Worm (Caenorhabditis elegans) whole organism, L1 larva: Measurements from ENCODE around the gene ZK643.5.
A peak's percentile ranks its signal among the peaks of the same experiment; 100 is the strongest.

ENCODE experiments used
- C04F5.9 ChIP-seq: sonication (generic microtip); optimal IDR thresholded peaks from 2 replicates; lab custom pipeline; 2016; ENCODE audit warnings: missing genetic modification characterization, missing compliant biosample characterization
- C16A3.4 ChIP-seq: fragments of 150-350 bp; optimal IDR thresholded peaks from 2 replicates; lab custom pipeline; 2014; ENCODE audit warnings: missing biosample characterization, missing genetic modification characterization
- F16B12.6 ChIP-seq: fragments of 150-350 bp; optimal IDR thresholded peaks from 2 replicates; lab custom pipeline; 2014; ENCODE audit warnings: missing biosample characterization, missing genetic modification characterization
- ama-1 ChIP-seq: fragments of 150-350 bp; optimal IDR thresholded peaks from 2 replicates; lab custom pipeline; 2014
- blmp-1 ChIP-seq: fragments of 150-350 bp; optimal IDR thresholded peaks from 2 replicates; lab custom pipeline; 2014; ENCODE audit warnings: missing biosample characterization, missing genetic modification characterization
- ceh-8 ChIP-seq: fragments of 200-800 bp; sonication (Bioruptor generic); optimal IDR thresholded peaks from 2 replicates; lab custom pipeline; 2018; ENCODE audit warnings: mild to moderate bottlenecking, missing genetic modification characterization, moderate library complexity, missing compliant biosample characterization
- ceh-90 ChIP-seq: sonication (generic microtip); optimal IDR thresholded peaks from 2 replicates; lab custom pipeline; 2016; ENCODE audit warnings: missing genetic modification characterization, missing compliant biosample characterization
- dpl-1 ChIP-seq, 3 experiments: fragments of 150-350 bp in 2 of 3; sonication (generic microtip) in 1 of 3; optimal IDR thresholded peaks; 2 replicates each; lab custom pipeline; 2014 to 2017; ENCODE audit warnings: missing biosample characterization in 3 of 3, missing genetic modification characterization in 3 of 3, missing genetic modification reagents in 3 of 3
- egl-13 ChIP-seq: sonication (generic microtip); optimal IDR thresholded peaks from 2 replicates; lab custom pipeline; 2016; ENCODE audit warnings: missing genotype, missing genetic modification reagents, missing genetic modification characterization, missing compliant biosample characterization
- elt-3 ChIP-seq, 6 experiments: fragments of 150-350 bp in 1 of 6; sonication (generic microtip); optimal IDR thresholded peaks; 2 replicates each; lab custom pipeline; 2017 to 2018; ENCODE audit warnings: missing biosample characterization in 6 of 6, missing genetic modification characterization in 6 of 6, inconsistent platforms in 1 of 6
- fkh-4 ChIP-seq: sonication (generic microtip); optimal IDR thresholded peaks from 2 replicates; lab custom pipeline; 2016; ENCODE audit warnings: missing compliant biosample characterization, missing genetic modification characterization, borderline replicate concordance
- grh-1 ChIP-seq: fragments of 200-800 bp; sonication (Bioruptor generic); IDR thresholded peaks from 2 replicates; pipeline ENCODE4 v1.3.6; 2022; ENCODE audit warnings: missing genetic modification reagents, missing genetic modification characterization, missing compliant biosample characterization
- hlh-4 ChIP-seq: sonication (generic microtip); optimal IDR thresholded peaks from 2 replicates; lab custom pipeline; 2016; ENCODE audit warnings: mild to moderate bottlenecking, missing genetic modification characterization, missing compliant biosample characterization
- hpl-2 ChIP-seq: fragments of 150-350 bp; optimal IDR thresholded peaks from 2 replicates; lab custom pipeline; 2014; ENCODE audit warnings: missing biosample characterization, missing genetic modification reagents, missing genetic modification characterization
- jun-1 ChIP-seq: fragments of 150-350 bp; optimal IDR thresholded peaks from 2 replicates; lab custom pipeline; 2014; ENCODE audit warnings: missing biosample characterization, missing genetic modification reagents, missing genetic modification characterization
- lin-14 ChIP-seq: fragments of 200-800 bp; sonication (Bioruptor generic); optimal IDR thresholded peaks from 2 replicates; lab custom pipeline; 2018; ENCODE audit warnings: mild to moderate bottlenecking, missing genetic modification characterization, moderate library complexity, missing compliant biosample characterization
- mab-9 ChIP-seq: fragments of 200-800 bp; sonication (Bioruptor generic); IDR thresholded peaks from 2 replicates; pipeline ENCODE4 v1.3.6; 2022; ENCODE audit warnings: missing genetic modification reagents, missing genetic modification characterization, missing compliant biosample characterization
- mdl-1 ChIP-seq, 2 experiments: fragments of 150-350 bp; optimal IDR thresholded peaks; 2 replicates each; lab custom pipeline; 2014 to 2017; ENCODE audit warnings: missing biosample characterization in 2 of 2, missing genetic modification characterization in 2 of 2, inconsistent platforms in 1 of 2
- mef-2 ChIP-seq: fragments of 150-350 bp; optimal IDR thresholded peaks from 2 replicates; lab custom pipeline; 2014; ENCODE audit warnings: missing biosample characterization, missing genetic modification characterization
- mep-1 ChIP-seq: fragments of 150-350 bp; optimal IDR thresholded peaks from 2 replicates; lab custom pipeline; 2014; ENCODE audit warnings: missing biosample characterization, missing genetic modification characterization
- nhr-11 ChIP-seq: fragments of 150-350 bp; optimal IDR thresholded peaks from 2 replicates; lab custom pipeline; 2014; ENCODE audit warnings: missing biosample characterization, missing genetic modification characterization
- nhr-19 ChIP-seq: fragments of 200-800 bp; sonication (Bioruptor generic); conservative IDR thresholded peaks from 2 replicates; pipeline ENCODE4 v1.3.6; 2022; ENCODE audit warnings: missing genetic modification characterization, missing compliant biosample characterization
- nhr-20 ChIP-seq: sonication (generic microtip); optimal IDR thresholded peaks from 2 replicates; lab custom pipeline; 2016; ENCODE audit warnings: mild to moderate bottlenecking, missing genetic modification characterization, missing compliant biosample characterization
- nhr-28 ChIP-seq: fragments of 150-350 bp; optimal IDR thresholded peaks from 2 replicates; lab custom pipeline; 2014; ENCODE audit warnings: missing biosample characterization, missing genetic modification characterization
- nhr-47 ChIP-seq: sonication (generic microtip); optimal IDR thresholded peaks from 2 replicates; lab custom pipeline; 2016; ENCODE audit warnings: mild to moderate bottlenecking, missing genetic modification characterization, moderate library complexity, missing compliant biosample characterization
- nhr-71 ChIP-seq: sonication (generic microtip); optimal IDR thresholded peaks from 2 replicates; lab custom pipeline; 2016; ENCODE audit warnings: mild to moderate bottlenecking, missing genetic modification characterization, moderate library complexity, missing compliant biosample characterization
- nhr-76 ChIP-seq: sonication (generic microtip); optimal IDR thresholded peaks from 2 replicates; lab custom pipeline; 2017; ENCODE audit warnings: missing biosample characterization, missing genetic modification characterization
- nhr-84 ChIP-seq: sonication (generic microtip); optimal IDR thresholded peaks from 2 replicates; lab custom pipeline; 2017; ENCODE audit warnings: missing biosample characterization, missing genetic modification characterization
- nhr-85 ChIP-seq: sonication (generic microtip); peaks from one replicate; lab custom pipeline; 2016; ENCODE audit warnings: missing genetic modification characterization, inconsistent platforms, missing compliant biosample characterization
- nhr-90 ChIP-seq: sonication (generic microtip); optimal IDR thresholded peaks from 2 replicates; lab custom pipeline; 2016; ENCODE audit warnings: mild to moderate bottlenecking, missing genetic modification characterization, missing compliant biosample characterization; ENCODE audit not compliant: poor library complexity
- pax-3 ChIP-seq: fragments of 200-800 bp; sonication (Bioruptor generic); optimal IDR thresholded peaks from 2 replicates; lab custom pipeline; 2018; ENCODE audit warnings: mild to moderate bottlenecking, missing genetic modification characterization, moderate library complexity, missing compliant biosample characterization
- rnt-1 ChIP-seq: sonication (generic microtip); optimal IDR thresholded peaks from 2 replicates; lab custom pipeline; 2016; ENCODE audit warnings: mild to moderate bottlenecking, missing genetic modification characterization, moderate library complexity, missing compliant biosample characterization
- skn-1 ChIP-seq: fragments of 150-350 bp; optimal IDR thresholded peaks from 2 replicates; lab custom pipeline; 2014; ENCODE audit warnings: missing biosample characterization, missing genetic modification characterization
- snu-23 ChIP-seq: sonication (generic microtip); optimal IDR thresholded peaks from 2 replicates; lab custom pipeline; 2016; ENCODE audit warnings: missing genetic modification characterization, missing compliant biosample characterization
- sox-4 ChIP-seq: sonication (generic microtip); optimal IDR thresholded peaks from 2 replicates; lab custom pipeline; 2016; ENCODE audit warnings: missing genetic modification characterization, missing compliant biosample characterization
- sup-37 ChIP-seq: fragments of 200-800 bp; sonication (Bioruptor generic); optimal IDR thresholded peaks from 2 replicates; lab custom pipeline; 2018; ENCODE audit warnings: mild to moderate bottlenecking, missing genetic modification characterization, missing compliant biosample characterization
- swsn-7 ChIP-seq: sonication (generic microtip); optimal IDR thresholded peaks from 2 replicates; lab custom pipeline; 2016; ENCODE audit warnings: missing genetic modification characterization, missing compliant biosample characterization
- tbx-2 ChIP-seq: sonication (generic microtip); optimal IDR thresholded peaks from 2 replicates; lab custom pipeline; 2016; ENCODE audit warnings: missing genetic modification characterization, missing compliant biosample characterization
- tlp-1 ChIP-seq: fragments of 150-350 bp; optimal IDR thresholded peaks from 2 replicates; lab custom pipeline; 2014; ENCODE audit warnings: missing biosample characterization, missing genetic modification characterization
- unc-62 ChIP-seq: fragments of 150-350 bp; optimal IDR thresholded peaks from 2 replicates; lab custom pipeline; 2014; ENCODE audit warnings: missing biosample characterization, missing genetic modification reagents, missing genetic modification characterization
- unc-86 ChIP-seq: sonication (generic microtip); optimal IDR thresholded peaks from 2 replicates; lab custom pipeline; 2016; ENCODE audit warnings: missing genetic modification characterization, missing compliant biosample characterization
- unc-98 ChIP-seq: fragments of 200-800 bp; sonication (Bioruptor generic); IDR thresholded peaks from 2 replicates; pipeline ENCODE4 v1.3.6; 2022; ENCODE audit warnings: missing genetic modification characterization, missing compliant biosample characterization
- ztf-11 ChIP-seq, 2 experiments: sonication (generic microtip); optimal IDR thresholded peaks; 2 replicates each; lab custom pipeline; 2016 to 2017; ENCODE audit warnings: missing genetic modification characterization in 2 of 2, missing biosample characterization in 1 of 2, missing compliant biosample characterization in 1 of 2
- ztf-4 ChIP-seq: fragments of 150-350 bp; optimal IDR thresholded peaks from 2 replicates; lab custom pipeline; 2014; ENCODE audit warnings: missing biosample characterization, missing genetic modification characterization

Gene ZK643.5

DNA sequence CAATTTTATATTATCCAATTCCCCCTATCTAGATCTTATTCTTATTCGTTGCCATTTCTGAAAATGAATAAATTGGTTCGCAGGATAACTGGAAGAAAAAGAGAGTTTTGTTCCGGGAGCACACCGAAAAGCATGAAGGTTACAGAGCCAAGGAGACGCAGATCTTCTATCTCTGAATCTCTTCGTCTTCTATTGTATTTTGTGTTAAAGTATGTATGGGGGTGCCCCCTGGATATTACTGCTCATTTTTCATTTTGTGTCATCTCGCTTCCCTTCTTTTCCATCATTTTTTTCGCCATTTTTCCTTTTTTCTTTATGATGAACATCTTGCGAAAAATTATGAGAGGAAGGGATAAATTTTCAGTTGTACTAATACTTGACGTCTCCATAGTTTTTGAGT lies 22.3 kb downstream of the ZK643.5 start (continued):
- no peak for TF ChIP-seq mdl-1 (tag; optimal IDR thresholded peaks at IDR 0.05; lab: Kevin White, UChicago)

DNA sequence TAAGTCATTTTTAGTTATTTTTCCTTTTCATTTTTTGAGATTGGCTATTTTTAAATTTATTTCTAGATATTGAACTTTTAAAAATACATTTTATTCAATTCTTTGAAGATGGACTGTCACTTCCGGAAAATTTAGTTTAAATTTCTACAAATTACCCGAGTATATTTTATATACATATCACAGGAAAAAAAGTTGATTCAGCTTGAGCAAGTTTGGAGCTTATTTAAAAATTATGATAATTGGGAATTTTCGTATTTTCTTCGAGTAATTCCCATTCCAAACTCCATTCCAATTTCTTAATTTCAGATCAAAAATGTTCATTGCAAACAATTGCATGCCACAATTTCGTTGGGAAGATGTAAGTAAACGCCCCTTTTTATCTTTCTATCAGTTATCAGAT lies 26.3 kb downstream of the ZK643.5 start, which contains the start of gene arrd-15:
TSS of gene arrd-15 (plus strand) at position 301 of the 400 bp plus-strand sequence.
- TF ChIP-seq fkh-4 (tag; lab: Kevin White, UChicago) (no peak), mab-9 (no peak), jun-1 (tag; lab: Kevin White, UChicago) (no peak), unc-62 (GFP tag; lab: Kevin White, UChicago) (no peak), C04F5.9 (tag; lab: Kevin White, UChicago) (no peak), nhr-19 (GFP tag; lab: Robert Waterston, UW) (no peak)

DNA sequence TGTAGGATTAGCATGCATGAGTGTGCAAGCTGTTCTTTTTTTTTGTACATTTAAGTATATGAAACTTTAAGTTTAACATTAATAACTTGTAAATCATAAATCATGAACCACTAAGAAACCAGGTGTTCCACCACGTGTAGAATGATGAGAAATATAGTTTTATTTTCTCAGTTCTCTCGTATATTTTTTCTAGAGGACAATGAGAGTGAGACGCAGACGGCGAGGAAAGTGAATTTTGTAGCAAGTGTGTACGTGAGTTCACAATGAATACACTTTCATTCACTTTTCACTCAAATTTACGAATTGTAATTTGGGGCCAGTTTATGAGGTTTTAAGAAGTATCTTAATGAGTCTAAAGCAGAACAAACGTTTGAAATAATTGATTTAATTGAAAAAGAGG lies 29.5 kb downstream of the ZK643.5 start:
- TF ChIP-seq hlh-4 (tag; lab: Kevin White, UChicago): no peak
- TF ChIP-seq lin-14 (GFP tag; lab: Kevin White, UChicago): peak; percentile 62
- TF ChIP-seq tbx-2 (tag; lab: Kevin White, UChicago): no peak
- TF ChIP-seq snu-23 (GFP tag; lab: Kevin White, UChicago): peak; percentile 20
- no peak for TF ChIP-seq swsn-7 (tag; lab: Kevin White, UChicago)
- no peak for TF ChIP-seq pax-3 (tag; lab: Kevin White, UChicago)
- no peak for TF ChIP-seq C04F5.9 (tag; lab: Kevin White, UChicago)
- TF ChIP-seq nhr-71 (tag; lab: Kevin White, UChicago): peak; percentile 13
- TF ChIP-seq nhr-11 (tag; lab: Kevin White, UChicago): no peak
- peak; percentile 50 for TF ChIP-seq nhr-20 (tag; lab: Kevin White, UChicago)
- no peak for TF ChIP-seq skn-1 (tag; lab: Kevin White, UChicago)
- TF ChIP-seq dpl-1 (GFP tag; optimal IDR thresholded peaks at IDR 0.05; lab: Kevin White, UChicago): peak in 2 of 3 experiments; percentile 6 to 26
- TF ChIP-seq blmp-1: peak; percentile 87
- no peak for TF ChIP-seq hpl-2 (GFP tag; lab: Kevin White, UChicago)
- TF ChIP-seq mep-1: peak; percentile 33
- TF ChIP-seq tlp-1: no peak

DNA sequence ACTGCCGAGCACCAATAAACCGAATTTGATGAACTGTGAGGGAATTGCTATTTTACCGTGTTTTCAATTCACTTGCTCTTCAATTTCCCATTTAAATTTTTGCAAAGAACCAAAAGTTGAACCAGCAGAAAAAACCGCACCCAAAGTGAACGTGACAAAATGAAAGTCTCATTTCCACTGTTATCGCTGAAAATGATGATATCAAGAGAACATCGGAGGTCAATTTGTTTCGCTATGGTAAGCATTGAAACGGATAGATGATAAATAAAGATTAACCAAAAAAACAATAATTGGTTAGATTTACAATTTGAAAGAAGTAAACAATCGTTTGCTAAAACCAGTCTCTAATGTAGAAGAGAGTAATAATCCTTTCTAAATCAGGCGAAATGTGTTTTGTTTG lies 30.5 kb downstream of the ZK643.5 start:
- TF ChIP-seq mef-2 (tag; lab: Kevin White, UChicago) (no peak), nhr-76 (tag; lab: Kevin White, UChicago) (no peak), nhr-85 (tag; lab: Kevin White, UChicago) (peak; percentile 51), blmp-1 (peak; percentile 31), sox-4 (tag; lab: Kevin White, UChicago) (no peak), unc-86 (tag; lab: Kevin White, UChicago) (no peak)

DNA sequence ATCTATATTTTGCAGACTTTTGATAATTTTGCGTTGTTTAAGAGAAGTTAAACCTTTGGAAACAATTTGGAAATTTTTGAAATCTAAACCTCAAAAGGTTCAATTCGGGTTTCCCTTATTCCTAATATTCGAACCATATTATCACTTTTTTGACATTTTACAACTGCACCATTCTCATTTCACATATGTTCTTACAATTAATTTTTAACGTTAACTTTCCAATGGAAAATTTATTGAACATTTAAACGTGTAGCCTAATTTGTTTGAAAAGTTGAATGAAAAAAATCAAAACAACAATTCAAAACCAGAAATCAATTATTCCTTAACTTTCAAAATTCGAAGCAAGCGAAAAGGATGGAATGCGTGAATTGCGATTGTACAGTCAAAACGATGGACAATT lies 32.1 kb downstream of the ZK643.5 start, which contains the start of gene ZK637.12:
TSS of gene ZK637.12 (plus strand) at position 301 of the 400 bp plus-strand sequence.
- TF ChIP-seq mep-1 (no peak), unc-98 (GFP tag; lab: Robert Waterston, UW) (no peak), nhr-28 (tag; lab: Kevin White, UChicago) (no peak), sup-37 (no peak), F16B12.6 (tag; lab: Kevin White, UChicago) (no peak), rnt-1 (tag; lab: Kevin White, UChicago) (no peak), nhr-84 (no peak), unc-86 (tag; lab: Kevin White, UChicago) (no peak)

DNA sequence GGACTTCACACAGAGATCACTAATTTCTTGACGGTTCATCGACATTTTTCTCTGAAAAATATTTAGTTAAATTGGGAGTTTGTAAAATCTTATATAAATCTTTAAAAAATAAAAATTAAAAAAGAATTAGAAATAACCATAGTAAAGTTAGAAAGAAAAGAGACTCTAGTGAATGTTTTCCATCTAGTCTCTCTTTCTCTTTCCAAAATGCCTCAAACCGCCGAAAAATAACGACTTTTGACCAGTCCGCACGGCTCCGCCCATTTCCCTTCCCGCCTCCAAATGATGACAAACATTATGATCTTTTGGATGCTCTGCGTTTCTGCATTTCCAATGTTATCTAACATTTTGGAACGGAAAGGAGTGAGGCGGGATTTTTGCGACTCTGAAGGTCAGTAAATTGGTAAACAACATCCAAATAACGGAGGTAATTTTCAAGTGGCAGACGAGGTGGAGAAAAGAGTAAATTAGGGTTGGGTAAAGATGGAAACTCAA lies 32.7 kb downstream of the ZK643.5 start, which contains the start of gene glb-1:
TSS of gene glb-1 (minus strand) at position 51 of the 495 bp plus-strand sequence.
- TF ChIP-seq mdl-1 (tag; optimal IDR thresholded peaks at IDR 0.05; lab: Kevin White, UChicago) (no peak), ceh-90 (tag; lab: Kevin White, UChicago) (no peak), ama-1 (lab: Kevin White, UChicago) (no peak), nhr-11 (tag; lab: Kevin White, UChicago) (no peak), snu-23 (GFP tag; lab: Kevin White, UChicago) (peak; percentile 30), ztf-11 (tag; optimal IDR thresholded peaks at IDR 0.05; lab: Kevin White, UChicago) (no peak), nhr-47 (no peak), C16A3.4 (tag; lab: Kevin White, UChicago) (no peak), grh-1 (GFP tag; lab: Robert Waterston, UW) (no peak), ceh-8 (no peak), dpl-1 (GFP tag; optimal IDR thresholded peaks at IDR 0.05; lab: Kevin White, UChicago) (peak in 2 of 3 experiments; percentile 8 to 25), nhr-71 (tag; lab: Kevin White, UChicago) (peak; percentile 3), nhr-20 (tag; lab: Kevin White, UChicago) (peak; percentile 67), nhr-90 (no peak), ztf-4 (tag; lab: Kevin White, UChicago) (no peak), egl-13 (tag; lab: Kevin White, UChicago) (no peak), elt-3 (tag; optimal IDR thresholded peaks at IDR 0.05; lab: Kevin White, UChicago) (peak in 1 of 6 experiments; percentile 3)
